Fruit fly (Drosophila melanogaster) whole organism, embryonic: ENCODE results near the gene D1.

Experiments
- ATbp ChIP-seq: fragments of 200-800 bp; sonication (Bioruptor generic); optimal IDR thresholded peaks from 2 replicates; lab custom pipeline; 2017; ENCODE audit warnings: missing biosample characterization, mild to moderate bottlenecking, missing genetic modification characterization, missing genetic modification reagents
- Adf1 ChIP-seq: fragments of 200-800 bp; sonication (Bioruptor generic); IDR thresholded peaks from 2 replicates; pipeline ENCODE4 v1.3.6; 2022; ENCODE audit warnings: missing biosample characterization, missing genetic modification characterization
- Blimp-1 ChIP-seq: fragments of 200-800 bp; sonication (Bioruptor generic); optimal IDR thresholded peaks from 3 replicates; lab custom pipeline; 2018; ENCODE audit warnings: missing biosample characterization, missing genetic modification characterization, mild to moderate bottlenecking, moderate library complexity, missing genetic modification reagents
- C15 ChIP-seq: fragments of 200-800 bp; sonication (Bioruptor generic); IDR thresholded peaks from 3 replicates; pipeline ENCODE4 v1.3.6; 2022; ENCODE audit warnings: missing biosample characterization, missing genetic modification characterization
- CG10431 ChIP-seq: fragments of 200-800 bp; sonication (Bioruptor generic); optimal IDR thresholded peaks from 3 replicates; lab custom pipeline; 2018; ENCODE audit warnings: missing biosample characterization, mild to moderate bottlenecking, missing genetic modification characterization
- CG12071 ChIP-seq: fragments of 200-800 bp; sonication (Bioruptor generic); optimal IDR thresholded peaks from 3 replicates; lab custom pipeline; 2018; ENCODE audit warnings: missing biosample characterization, mild to moderate bottlenecking, missing genetic modification characterization
- CG12299 ChIP-seq: fragments of 200-800 bp; sonication (Bioruptor generic); optimal IDR thresholded peaks from 2 replicates; lab custom pipeline; 2018; ENCODE audit warnings: missing biosample characterization, mild to moderate bottlenecking, missing genetic modification characterization
- CG12391 ChIP-seq: fragments of 200-800 bp; sonication (Bioruptor generic); optimal IDR thresholded peaks from 3 replicates; lab custom pipeline; 2018; ENCODE audit warnings: missing biosample characterization, mild to moderate bottlenecking, missing genetic modification characterization, moderate library complexity
- CG12942 ChIP-seq: fragments of 200-800 bp; sonication (Bioruptor generic); optimal IDR thresholded peaks from 3 replicates; lab custom pipeline; 2016; ENCODE audit warnings: missing biosample characterization, missing genetic modification characterization
- CG13624 ChIP-seq: fragments of 200-800 bp; sonication (Bioruptor generic); optimal IDR thresholded peaks from 2 replicates; lab custom pipeline; 2016; ENCODE audit warnings: missing biosample characterization, missing genetic modification characterization
- CG15073 ChIP-seq: fragments of 200-800 bp; sonication (Bioruptor generic); optimal IDR thresholded peaks from 2 replicates; lab custom pipeline; 2016; ENCODE audit warnings: missing biosample characterization, missing genetic modification characterization
- CG17612 ChIP-seq: fragments of 200-800 bp; sonication (Bioruptor generic); IDR thresholded peaks from 2 replicates; pipeline ENCODE4 v1.3.6; 2022; ENCODE audit warnings: missing biosample characterization, missing genetic modification characterization
- CG17912 ChIP-seq: fragments of 200-800 bp; sonication (Bioruptor generic); optimal IDR thresholded peaks from 2 replicates; lab custom pipeline; 2018; ENCODE audit warnings: missing biosample characterization, mild to moderate bottlenecking, missing genetic modification characterization
- CG1792 ChIP-seq: fragments of 200-800 bp; sonication (Bioruptor generic); optimal IDR thresholded peaks from 2 replicates; lab custom pipeline; 2016; ENCODE audit warnings: missing biosample characterization, missing genetic modification characterization
- CG1832 ChIP-seq: fragments of 200-800 bp; sonication (Bioruptor generic); optimal IDR thresholded peaks from 2 replicates; lab custom pipeline; 2017; ENCODE audit warnings: missing biosample characterization, mild to moderate bottlenecking, missing genetic modification characterization, inconsistent platforms
- CG18476 ChIP-seq: fragments of 200-800 bp; sonication (Bioruptor generic); optimal IDR thresholded peaks from 2 replicates; lab custom pipeline; 2016; ENCODE audit warnings: missing biosample characterization, mild to moderate bottlenecking, missing genetic modification characterization
- CG2678 ChIP-seq: fragments of 200-800 bp; sonication (Bioruptor generic); optimal IDR thresholded peaks from 3 replicates; lab custom pipeline; 2019; ENCODE audit warnings: missing biosample characterization, mild to moderate bottlenecking, missing genetic modification characterization, moderate library complexity
- CG2889 ChIP-seq: fragments of 200-800 bp; sonication (Bioruptor generic); IDR thresholded peaks from 3 replicates; pipeline ENCODE4 v1.3.6; 2022; ENCODE audit warnings: missing biosample characterization, missing genetic modification characterization
- CG32767 ChIP-seq: fragments of 200-800 bp; sonication (Bioruptor generic); IDR thresholded peaks from 2 replicates; pipeline ENCODE4 v1.3.6; 2022; ENCODE audit warnings: missing biosample characterization, missing genetic modification characterization
- CG34376 ChIP-seq: fragments of 200-800 bp; sonication (Bioruptor generic); optimal IDR thresholded peaks from 2 replicates; lab custom pipeline; 2018; ENCODE audit warnings: missing biosample characterization, mild to moderate bottlenecking, missing genetic modification characterization
- CG4707 ChIP-seq: fragments of 200-800 bp; sonication (Bioruptor generic); optimal IDR thresholded peaks from 2 replicates; lab custom pipeline; 2018; ENCODE audit warnings: missing biosample characterization, mild to moderate bottlenecking, missing genetic modification characterization, moderate library complexity
- CG6654 ChIP-seq: fragments of 200-800 bp; sonication (Bioruptor generic); optimal IDR thresholded peaks from 2 replicates; lab custom pipeline; 2017; ENCODE audit warnings: missing biosample characterization, mild to moderate bottlenecking, missing genetic modification characterization
- CG6689 ChIP-seq: fragments of 200-800 bp; sonication (Bioruptor generic); IDR thresholded peaks from 2 replicates; pipeline ENCODE4 v1.3.6; 2022; ENCODE audit warnings: missing biosample characterization, missing genetic modification characterization
- CG7786 ChIP-seq: fragments of 200-800 bp; sonication (Bioruptor generic); optimal IDR thresholded peaks from 2 replicates; lab custom pipeline; 2016; ENCODE audit warnings: missing biosample characterization, missing genetic modification characterization
- CG7839 ChIP-seq: fragments of 200-800 bp; sonication (Bioruptor generic); optimal IDR thresholded peaks from 3 replicates; lab custom pipeline; 2018; ENCODE audit warnings: missing biosample characterization, mild to moderate bottlenecking, missing genetic modification characterization, moderate library complexity
- CG7928 ChIP-seq: fragments of 200-800 bp; sonication (Bioruptor generic); optimal IDR thresholded peaks from 2 replicates; lab custom pipeline; 2017; ENCODE audit warnings: missing biosample characterization, mild to moderate bottlenecking, missing genetic modification characterization
- CG8765 ChIP-seq: fragments of 200-800 bp; sonication (Bioruptor generic); IDR thresholded peaks from 2 replicates; pipeline ENCODE4 v1.3.6; 2022; ENCODE audit warnings: missing biosample characterization, missing genetic modification characterization
- CkIIα-i1 ChIP-seq: fragments of 200-800 bp; sonication (Bioruptor generic); IDR thresholded peaks from 2 replicates; pipeline ENCODE4 v1.3.6; 2022; ENCODE audit warnings: missing biosample characterization, missing genetic modification characterization
- Dref ChIP-seq: fragments of 200-800 bp; sonication (Bioruptor generic); IDR thresholded peaks from 2 replicates; pipeline ENCODE4 v1.3.6; 2022; ENCODE audit warnings: missing biosample characterization, missing genetic modification characterization
- Gsc ChIP-seq: fragments of 200-800 bp; sonication (Bioruptor generic); IDR thresholded peaks from 2 replicates; pipeline ENCODE4 v1.3.6; 2022; ENCODE audit warnings: missing biosample characterization, missing genetic modification characterization
- Hr39 ChIP-seq: fragments of >200 bp; optimal IDR thresholded peaks from 2 replicates; lab custom pipeline; 2017
- Myb ChIP-seq: fragments of 200-800 bp; sonication (Bioruptor generic); optimal IDR thresholded peaks from 2 replicates; lab custom pipeline; 2016; ENCODE audit warnings: missing biosample characterization, missing genetic modification characterization
- Rfx ChIP-seq: fragments of 200-800 bp; sonication (Bioruptor generic); IDR thresholded peaks from 2 replicates; pipeline ENCODE4 v1.3.6; 2022; ENCODE audit warnings: missing biosample characterization, missing genetic modification characterization
- YL-1 ChIP-seq: fragments of 200-800 bp; sonication (Bioruptor generic); optimal IDR thresholded peaks from 3 replicates; lab custom pipeline; 2017; ENCODE audit warnings: missing biosample characterization, mild to moderate bottlenecking, missing genetic modification characterization
- aop ChIP-seq: fragments of 200-800 bp; sonication (Bioruptor generic); IDR thresholded peaks from 2 replicates; pipeline ENCODE4 v1.3.6; 2022; ENCODE audit warnings: missing biosample characterization, missing genetic modification characterization
- chinmo ChIP-seq: fragments of 200-800 bp; sonication (Bioruptor generic); IDR thresholded peaks from 4 replicates; pipeline ENCODE4 v1.3.6; 2022; ENCODE audit warnings: missing biosample characterization, missing genetic modification characterization; ENCODE audit not compliant: partially characterized antibody
- disco-r ChIP-seq: fragments of 200-800 bp; sonication (Bioruptor generic); optimal IDR thresholded peaks from 2 replicates; lab custom pipeline; 2016; ENCODE audit warnings: missing biosample characterization, missing genetic modification characterization
- fu2 ChIP-seq: fragments of 200-800 bp; sonication (Bioruptor generic); optimal IDR thresholded peaks from 2 replicates; lab custom pipeline; 2016; ENCODE audit warnings: missing biosample characterization, missing genetic modification characterization
- gfzf ChIP-seq: fragments of 200-800 bp; sonication (Bioruptor generic); optimal IDR thresholded peaks from 2 replicates; lab custom pipeline; 2016; ENCODE audit warnings: missing biosample characterization, mild to moderate bottlenecking, missing genetic modification characterization, moderate library complexity
- grau ChIP-seq: fragments of 200-800 bp; optimal IDR thresholded peaks from 3 replicates; lab custom pipeline; 2019; ENCODE audit warnings: missing biosample characterization, mild to moderate bottlenecking, missing genetic modification characterization, moderate library complexity
- lmd ChIP-seq: fragments of 200-800 bp; sonication (Bioruptor generic); IDR thresholded peaks from 2 replicates; pipeline ENCODE4 v1.3.6; 2022; ENCODE audit warnings: missing biosample characterization, missing genetic modification characterization
- lov ChIP-seq, 2 experiments: fragments of 200-800 bp in 1 of 2; fragments of >200 bp in 1 of 2; sonication (Bioruptor generic) in 1 of 2; IDR thresholded peaks in 1 of 2; optimal IDR thresholded peaks in 1 of 2; 2 replicates in 1 of 2; 3 replicates in 1 of 2; pipeline versions ENCODE4 v1.3.6 to Lab custom; 2017 to 2022; ENCODE audit warnings: missing biosample characterization in 1 of 2, missing genetic modification characterization in 1 of 2
- nau ChIP-seq: fragments of 200-800 bp; sonication (Bioruptor generic); optimal IDR thresholded peaks from 3 replicates; lab custom pipeline; 2017; ENCODE audit warnings: missing biosample characterization, mild to moderate bottlenecking, missing genetic modification characterization, missing genetic modification reagents
- org-1 ChIP-seq: fragments of 200-800 bp; sonication (Bioruptor generic); optimal IDR thresholded peaks from 2 replicates; lab custom pipeline; 2017; ENCODE audit warnings: missing biosample characterization, missing genetic modification characterization
- pho ChIP-seq: fragments of 200-800 bp; sonication (Bioruptor generic); optimal IDR thresholded peaks from 2 replicates; lab custom pipeline; 2016; ENCODE audit warnings: missing biosample characterization, missing genetic modification characterization
- run ChIP-seq: fragments of 200-800 bp; sonication (Bioruptor generic); optimal IDR thresholded peaks from 3 replicates; lab custom pipeline; 2018; ENCODE audit warnings: missing biosample characterization, mild to moderate bottlenecking, missing genetic modification characterization
- sens-2 ChIP-seq: fragments of 200-800 bp; sonication (Bioruptor generic); IDR thresholded peaks from 2 replicates; pipeline ENCODE4 v1.3.6; 2022; ENCODE audit warnings: missing biosample characterization, missing genetic modification characterization
- sr ChIP-seq: fragments of 200-800 bp; sonication (Bioruptor generic); IDR thresholded peaks from 3 replicates; pipeline ENCODE4 v1.3.6; 2022; ENCODE audit warnings: missing biosample characterization, missing genetic modification characterization
- unc-4 ChIP-seq: fragments of 200-800 bp; sonication (Bioruptor generic); IDR thresholded peaks from 2 replicates; pipeline ENCODE4 v1.3.6; 2022; ENCODE audit warnings: missing biosample characterization, missing genetic modification characterization; ENCODE audit not compliant: partially characterized antibody
- wor ChIP-seq: fragments of 200-800 bp; sonication (Bioruptor generic); IDR thresholded peaks from 2 replicates; pipeline ENCODE4 v1.3.6; 2022; ENCODE audit warnings: missing biosample characterization, missing genetic modification characterization

The D1 gene

dm6 chr3R:9246879-9247621 lies 6.6 kb upstream of the D1 start (continued):
- TF ChIP-seq CG1832 (GFP tag; lab: Kevin White, UChicago) (no peak), pho (GFP tag; lab: Kevin White, UChicago) (peak; percentile 24), CG18476 (GFP tag; lab: Kevin White, UChicago) (peak; percentile 42), CG6654 (peak; percentile 25), CG13624 (GFP tag; lab: Kevin White, UChicago) (no peak), Rfx (0 out of 2 replicates have a peak, but pooled peaks have one; percentile 27), CG2678 (tag; lab: Kevin White, UChicago) (peak; percentile 82), Blimp-1 (GFP tag; lab: Kevin White, UChicago) (peak; percentile 84), chinmo (GFP tag; lab: Robert Waterston, UW) (no peak), org-1 (GFP tag; lab: Kevin White, UChicago) (peak; percentile 40), CG8765 (GFP tag; lab: Robert Waterston, UW) (no peak), CG12299 (tag; lab: Kevin White, UChicago) (peak; percentile 17), CG12071 (GFP tag; lab: Kevin White, UChicago) (no peak), fu2 (GFP tag; lab: Kevin White, UChicago) (no peak), CG6689 (GFP tag; lab: Robert Waterston, UW) (peak; percentile 58), sens-2 (GFP tag; lab: Robert Waterston, UW) (peak; percentile 66; the same call in 1 of the 2 replicates), YL-1 (GFP tag; lab: Kevin White, UChicago) (no peak), CG2889 (GFP tag; lab: Robert Waterston, UW) (no peak), CG15073 (GFP tag; lab: Kevin White, UChicago) (no peak), grau (peak; percentile 64), disco-r (GFP tag; lab: Kevin White, UChicago) (no peak), nau (no peak), CG34376 (GFP tag; lab: Kevin White, UChicago) (no peak), CG7786 (GFP tag; lab: Kevin White, UChicago) (peak; percentile 5), CG32767 (peak; percentile 63; the same call in 1 of the 2 replicates), Myb (peak; percentile 15), aop (no peak), Gsc (no peak), Adf1 (GFP tag; lab: Robert Waterston, UW) (no peak), lov (optimal IDR thresholded peaks at IDR 0.05; lab: Kevin White, UChicago) (no peak), lov (GFP tag; IDR thresholded peaks at IDR 0.05; lab: Robert Waterston, UW) (no peak; the same call in 2 of the 3 replicates), CG17912 (GFP tag; lab: Kevin White, UChicago) (no peak), CG12391 (tag; lab: Kevin White, UChicago) (peak; percentile 78), Dref (GFP tag; lab: Robert Waterston, UW) (no peak), lmd (GFP tag; lab: Robert Waterston, UW) (0 out of 2 replicates have a peak, but pooled peaks have one; percentile 6), unc-4 (GFP tag; lab: Robert Waterston, UW) (no peak), sr (GFP tag; lab: Robert Waterston, UW) (no peak), CG12942 (GFP tag; lab: Kevin White, UChicago) (no peak), wor (GFP tag; lab: Robert Waterston, UW) (peak; percentile 55), run (no peak), CG7839 (tag; lab: Kevin White, UChicago) (peak; percentile 72), C15 (GFP tag; lab: Robert Waterston, UW) (no peak), gfzf (GFP tag; lab: Kevin White, UChicago) (no peak), CkIIα-i1 (GFP tag; lab: Robert Waterston, UW) (no peak), CG7928 (GFP tag; lab: Kevin White, UChicago) (no peak), CG1792 (GFP tag; lab: Kevin White, UChicago) (no peak), ATbp (GFP tag; lab: Kevin White, UChicago) (peak; percentile 80), Hr39 (lab: Kevin White, UChicago) (no peak), CG17612 (no peak), CG10431 (GFP tag; lab: Kevin White, UChicago) (peak; percentile 69), CG4707 (peak; percentile 15)
